Worm (Caenorhabditis elegans) whole organism, L2 larva: ENCODE measurements around the gene K07C11.7.
A peak's percentile ranks its signal among the peaks of the same experiment; 100 is the strongest.

Source experiments
- C34F6.9 ChIP-seq: fragments of 150-350 bp; optimal IDR thresholded peaks from 2 replicates; lab custom pipeline; 2014; ENCODE audit warnings: missing biosample characterization, missing genetic modification characterization
- F13H6.1 ChIP-seq: sonication (generic microtip); optimal IDR thresholded peaks from 2 replicates; lab custom pipeline; 2016; ENCODE audit warnings: missing genetic modification characterization, missing compliant biosample characterization
- R02D3.7 ChIP-seq: fragments of 150-350 bp; optimal IDR thresholded peaks from 2 replicates; lab custom pipeline; 2014; ENCODE audit warnings: missing biosample characterization, missing genetic modification characterization
- ZK546.5 ChIP-seq: sonication (generic microtip); optimal IDR thresholded peaks from 2 replicates; lab custom pipeline; 2017; ENCODE audit warnings: missing biosample characterization, missing genetic modification characterization
- alr-1 ChIP-seq: fragments of 150-350 bp; optimal IDR thresholded peaks from 2 replicates; lab custom pipeline; 2014; ENCODE audit warnings: missing biosample characterization, missing genetic modification characterization
- aly-2 ChIP-seq: fragments of 150-350 bp; optimal IDR thresholded peaks from 2 replicates; lab custom pipeline; 2014; ENCODE audit warnings: missing biosample characterization, missing genetic modification characterization
- ama-1 ChIP-seq: fragments of 150-350 bp; optimal IDR thresholded peaks from 2 replicates; lab custom pipeline; 2018; ENCODE audit warnings: inconsistent platforms
- blmp-1 ChIP-seq: sonication (generic microtip); optimal IDR thresholded peaks from 2 replicates; lab custom pipeline; 2017; ENCODE audit warnings: missing genetic modification characterization, mild to moderate bottlenecking, missing compliant biosample characterization, antibody characterized with exemption, moderate library complexity; ENCODE audit not compliant: insufficient read depth
- ceh-16 ChIP-seq: fragments of 150-350 bp; optimal IDR thresholded peaks from 2 replicates; lab custom pipeline; 2014; ENCODE audit warnings: missing biosample characterization, missing genetic modification characterization
- ceh-82 ChIP-seq: fragments of 150-350 bp; optimal IDR thresholded peaks from 2 replicates; lab custom pipeline; 2014; ENCODE audit warnings: missing biosample characterization, missing genetic modification characterization
- crh-2 ChIP-seq: sonication (generic microtip); optimal IDR thresholded peaks from 2 replicates; lab custom pipeline; 2017; ENCODE audit warnings: missing biosample characterization, missing genetic modification characterization
- dmd-4 ChIP-seq: sonication (generic microtip); optimal IDR thresholded peaks from 2 replicates; lab custom pipeline; 2017; ENCODE audit warnings: missing biosample characterization, missing genetic modification characterization
- elt-1 ChIP-seq: fragments of 150-350 bp; optimal IDR thresholded peaks from 2 replicates; lab custom pipeline; 2014; ENCODE audit warnings: missing biosample characterization, missing genetic modification characterization
- elt-3 ChIP-seq: sonication (generic microtip); optimal IDR thresholded peaks from 2 replicates; lab custom pipeline; 2017; ENCODE audit warnings: missing biosample characterization, missing genetic modification characterization
- fos-1 ChIP-seq: fragments of 150-350 bp; optimal IDR thresholded peaks from 2 replicates; lab custom pipeline; 2014; ENCODE audit warnings: missing biosample characterization, missing genetic modification characterization
- lin-11 ChIP-seq: fragments of 150-350 bp; sonication (generic microtip); optimal IDR thresholded peaks from 2 replicates; lab custom pipeline; 2014; ENCODE audit warnings: missing biosample characterization, missing genetic modification characterization, inconsistent platforms, mixed read lengths
- lin-13 ChIP-seq: fragments of 150-350 bp; optimal IDR thresholded peaks from 2 replicates; lab custom pipeline; 2014; ENCODE audit warnings: missing biosample characterization, missing genetic modification reagents, missing genetic modification characterization
- lin-39 ChIP-seq: fragments of 150-350 bp; optimal IDR thresholded peaks from 2 replicates; lab custom pipeline; 2014; ENCODE audit warnings: missing biosample characterization, missing genetic modification reagents, missing genetic modification characterization
- lsy-2 ChIP-seq, 2 experiments: fragments of 150-350 bp in 1 of 2; sonication (generic microtip) in 1 of 2; optimal IDR thresholded peaks; 2 replicates each; lab custom pipeline; 2014 to 2017; ENCODE audit warnings: missing biosample characterization in 2 of 2, missing genetic modification characterization in 2 of 2
- mab-5 ChIP-seq: fragments of 150-350 bp; optimal IDR thresholded peaks from 2 replicates; lab custom pipeline; 2014; ENCODE audit warnings: missing biosample characterization, missing genetic modification characterization
- mbf-1 ChIP-seq: sonication (generic microtip); optimal IDR thresholded peaks from 2 replicates; lab custom pipeline; 2017; ENCODE audit warnings: missing biosample characterization, missing genetic modification characterization
- mdl-1 ChIP-seq, 2 experiments: fragments of 150-350 bp in 1 of 2; sonication (generic microtip) in 1 of 2; optimal IDR thresholded peaks; 2 replicates each; lab custom pipeline; 2017; ENCODE audit warnings: missing biosample characterization in 2 of 2, missing genetic modification characterization in 2 of 2
- nhr-10 ChIP-seq: sonication (generic microtip); optimal IDR thresholded peaks from 2 replicates; lab custom pipeline; 2017; ENCODE audit warnings: missing biosample characterization, missing genetic modification characterization
- nhr-11 ChIP-seq: fragments of 150-350 bp; optimal IDR thresholded peaks from 2 replicates; lab custom pipeline; 2014; ENCODE audit warnings: missing biosample characterization, missing genetic modification characterization
- nhr-12 ChIP-seq: fragments of 150-350 bp; optimal IDR thresholded peaks from 2 replicates; lab custom pipeline; 2014; ENCODE audit warnings: missing biosample characterization, missing genetic modification characterization
- nhr-129 ChIP-seq: fragments of 150-350 bp; optimal IDR thresholded peaks from 2 replicates; lab custom pipeline; 2014; ENCODE audit warnings: missing biosample characterization, missing genetic modification characterization
- nhr-21 ChIP-seq: fragments of 150-350 bp; optimal IDR thresholded peaks from 2 replicates; lab custom pipeline; 2014; ENCODE audit warnings: missing biosample characterization, missing genetic modification characterization
- nhr-23 ChIP-seq: fragments of 150-350 bp; optimal IDR thresholded peaks from 2 replicates; lab custom pipeline; 2014; ENCODE audit warnings: missing biosample characterization, missing genetic modification reagents, missing genetic modification characterization
- nhr-237 ChIP-seq: fragments of 150-350 bp; optimal IDR thresholded peaks from 2 replicates; lab custom pipeline; 2014; ENCODE audit warnings: missing biosample characterization, missing genetic modification characterization
- skn-1 ChIP-seq: sonication (generic microtip); optimal IDR thresholded peaks from 2 replicates; lab custom pipeline; 2017; ENCODE audit warnings: missing biosample characterization, missing genetic modification characterization
- sma-3 ChIP-seq: sonication (generic microtip); optimal IDR thresholded peaks from 2 replicates; lab custom pipeline; 2016; ENCODE audit warnings: missing genetic modification reagents, missing genetic modification characterization, missing compliant biosample characterization
- sma-9 ChIP-seq, 2 experiments: fragments of 150-350 bp in 1 of 2; sonication (generic microtip) in 1 of 2; optimal IDR thresholded peaks; 2 replicates each; lab custom pipeline; 2014 to 2016; ENCODE audit warnings: missing genetic modification characterization in 2 of 2, mild to moderate bottlenecking in 1 of 2, missing biosample characterization in 1 of 2, missing compliant biosample characterization in 1 of 2, missing genetic modification reagents in 1 of 2, moderate library complexity in 1 of 2
- snpc-4 ChIP-seq: fragments of 150-350 bp; optimal IDR thresholded peaks from 2 replicates; lab custom pipeline; 2014; ENCODE audit warnings: missing biosample characterization, missing genetic modification characterization
- unc-39 ChIP-seq: fragments of 150-350 bp; optimal IDR thresholded peaks from 2 replicates; lab custom pipeline; 2014; ENCODE audit warnings: missing biosample characterization, missing genetic modification characterization
- unc-55 ChIP-seq: fragments of 150-350 bp; sonication (generic microtip); optimal IDR thresholded peaks from 3 replicates; lab custom pipeline; 2014; ENCODE audit warnings: missing biosample characterization, missing genetic modification reagents, missing genetic modification characterization
- unc-62 ChIP-seq: fragments of 150-350 bp; optimal IDR thresholded peaks from 2 replicates; lab custom pipeline; 2014; ENCODE audit warnings: missing biosample characterization, missing genetic modification reagents, missing genetic modification characterization
- ztf-11 ChIP-seq: sonication (generic microtip); optimal IDR thresholded peaks from 2 replicates; lab custom pipeline; 2017; ENCODE audit warnings: missing biosample characterization, missing genetic modification characterization

Gene K07C11.7

ce11 chrV:8253946-8254345 is 40.2 kb upstream of the K07C11.7 start:
- TF ChIP-seq mdl-1 (tag; optimal IDR thresholded peaks at IDR 0.05; lab: Kevin White, UChicago) (no peak), ama-1 (no peak), nhr-237 (tag; lab: Kevin White, UChicago) (no peak), nhr-11 (no peak), mab-5 (tag; lab: Kevin White, UChicago) (no peak), nhr-129 (tag; lab: Kevin White, UChicago) (no peak), nhr-12 (tag; lab: Kevin White, UChicago) (no peak), R02D3.7 (no peak), F13H6.1 (no peak), snpc-4 (no peak), nhr-23 (tag; lab: Kevin White, UChicago) (no peak), lin-39 (tag; lab: Kevin White, UChicago) (no peak), elt-1 (tag; lab: Kevin White, UChicago) (no peak), unc-55 (no peak)

- TF ChIP-seq fos-1 (tag; lab: Kevin White, UChicago): no peak
- TF ChIP-seq dmd-4 (tag; lab: Kevin White, UChicago): no peak
- no peak for TF ChIP-seq snpc-4
- no peak for TF ChIP-seq alr-1
- TF ChIP-seq unc-39 (tag; lab: Kevin White, UChicago): no peak
- TF ChIP-seq mbf-1 (tag; lab: Kevin White, UChicago): no peak
- TF ChIP-seq unc-62 (GFP tag; lab: Kevin White, UChicago): no peak
- peak; percentile 34 for TF ChIP-seq nhr-129 (tag; lab: Kevin White, UChicago)
- no peak for TF ChIP-seq nhr-23 (tag; lab: Kevin White, UChicago)
- no peak for TF ChIP-seq lin-11
- TF ChIP-seq nhr-10 (tag; lab: Kevin White, UChicago): no peak
- TF ChIP-seq mab-5 (tag; lab: Kevin White, UChicago): peak; percentile 33
- no peak for TF ChIP-seq ztf-11
- TF ChIP-seq crh-2: no peak
- no peak for TF ChIP-seq aly-2 (tag; lab: Kevin White, UChicago)
- TF ChIP-seq ZK546.5: no peak
- no peak for TF ChIP-seq skn-1
- no peak for TF ChIP-seq blmp-1 (tag; lab: Kevin White, UChicago)
- no peak for TF ChIP-seq elt-1 (tag; lab: Kevin White, UChicago)
- TF ChIP-seq ceh-16 (tag; lab: Kevin White, UChicago): no peak
- TF ChIP-seq F13H6.1: no peak
- no peak for TF ChIP-seq lin-13 (GFP tag; lab: Kevin White, UChicago)
- no peak for TF ChIP-seq lin-39 (tag; lab: Kevin White, UChicago)
- TF ChIP-seq nhr-21 (tag; lab: Kevin White, UChicago): no peak
- TF ChIP-seq sma-9 (GFP tag; optimal IDR thresholded peaks at IDR 0.05; lab: Kevin White, UChicago): peak; percentile 27
- TF ChIP-seq sma-9 (tag; optimal IDR thresholded peaks at IDR 0.05; lab: Kevin White, UChicago): no peak
- peak in 1 of 2 experiments; percentile 16 for TF ChIP-seq lsy-2 (tag; optimal IDR thresholded peaks at IDR 0.05; lab: Kevin White, UChicago)
- TF ChIP-seq ceh-82 (tag; lab: Kevin White, UChicago): no peak
- no peak for TF ChIP-seq nhr-12 (tag; lab: Kevin White, UChicago)
Observed at ce11 chrV:8252532-8252931, 38.8 kb upstream of the K07C11.7 start.

ce11 chrV:8251075-8251474 is 37.3 kb upstream of the K07C11.7 start:
- TF ChIP-seq mdl-1 (tag; optimal IDR thresholded peaks at IDR 0.05; lab: Kevin White, UChicago) (no peak), lin-13 (GFP tag; lab: Kevin White, UChicago) (no peak), ceh-16 (tag; lab: Kevin White, UChicago) (no peak), nhr-11 (no peak), unc-39 (tag; lab: Kevin White, UChicago) (no peak), C34F6.9 (tag; lab: Kevin White, UChicago) (peak; percentile 16), sma-9 (GFP tag; optimal IDR thresholded peaks at IDR 0.05; lab: Kevin White, UChicago) (no peak), sma-9 (tag; optimal IDR thresholded peaks at IDR 0.05; lab: Kevin White, UChicago) (no peak), nhr-237 (tag; lab: Kevin White, UChicago) (no peak), R02D3.7 (no peak), elt-1 (tag; lab: Kevin White, UChicago) (no peak), fos-1 (tag; lab: Kevin White, UChicago) (no peak), elt-3 (tag; lab: Kevin White, UChicago) (no peak), sma-3 (GFP tag; lab: Kevin White, UChicago) (no peak), nhr-129 (tag; lab: Kevin White, UChicago) (peak; percentile 18)
- TF ChIP-seq, all 48 proteins: peak for 2
